Fruit fly (Drosophila melanogaster): ENCODE data around the gene pelo.

pelo gene

DNA sequence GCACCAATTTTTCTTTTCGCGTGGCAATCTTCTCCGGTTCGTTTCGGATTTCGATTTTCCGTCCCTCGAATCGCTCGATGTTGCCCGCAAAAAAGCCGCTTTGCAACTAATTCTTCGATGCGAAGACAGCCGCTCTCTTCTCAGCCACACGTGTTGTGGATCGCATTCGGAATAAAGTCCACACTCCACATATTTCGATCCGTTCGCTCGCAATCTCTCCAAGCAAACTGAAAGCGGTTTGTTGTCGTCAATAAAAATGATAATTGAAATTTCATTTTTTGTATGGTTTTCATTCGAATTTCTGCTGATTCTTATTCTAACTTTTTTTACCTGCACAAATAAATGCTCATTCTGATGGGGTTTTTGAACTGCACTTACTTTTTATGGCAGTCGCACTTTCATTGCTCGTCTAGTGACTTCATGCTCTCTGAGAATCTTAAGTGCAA lies 5.3 kb downstream of the pelo start, which contains the start of gene CG31710 (continued):
- no peak for TF ChIP-seq spab (GFP tag; optimal IDR thresholded peaks at IDR 0.05)
- no peak for TF ChIP-seq CG6808 (GFP tag; optimal IDR thresholded peaks at IDR 0.05)
- TF ChIP-seq Eip78C (GFP tag) = peak; percentile 69
- no peak for TF ChIP-seq CG8632 (GFP tag; optimal IDR thresholded peaks at IDR 0.05)
- no peak for TF ChIP-seq Hr4 (GFP tag; optimal IDR thresholded peaks at IDR 0.05)
- TF ChIP-seq Hr38 (GFP tag; optimal IDR thresholded peaks at IDR 0.05) = no peak
- TF ChIP-seq Sox15 (GFP tag; optimal IDR thresholded peaks at IDR 0.05) = no peak
- TF ChIP-seq dac (GFP tag; optimal IDR thresholded peaks at IDR 0.05) = no peak
- no peak for TF ChIP-seq CG11294 (GFP tag; IDR thresholded peaks at IDR 0.05)
- TF ChIP-seq salr (GFP tag; optimal IDR thresholded peaks at IDR 0.05) = no peak
- TF ChIP-seq CG3919 (GFP tag; optimal IDR thresholded peaks at IDR 0.05) = peak; percentile 40
- no peak for TF ChIP-seq acj6 (GFP tag; optimal IDR thresholded peaks at IDR 0.05)
- TF ChIP-seq CG4318 (GFP tag; optimal IDR thresholded peaks at IDR 0.05) = no peak
- TF ChIP-seq achi (GFP tag; optimal IDR thresholded peaks at IDR 0.05) = no peak
- peak; percentile 48; the same call in 1 of the 3 replicates for TF ChIP-seq CG6163 (GFP tag; IDR thresholded peaks at IDR 0.05)
- no peak for TF ChIP-seq cyc (GFP tag; optimal IDR thresholded peaks at IDR 0.05)
- TF ChIP-seq CG6792 (GFP tag; optimal IDR thresholded peaks at IDR 0.05) = no peak
- peak; percentile 39 for TF ChIP-seq vri (GFP tag; optimal IDR thresholded peaks at IDR 0.05)
- TF ChIP-seq CG10669 (GFP tag; optimal IDR thresholded peaks at IDR 0.05) = no peak
- TF ChIP-seq Smox (GFP tag; optimal IDR thresholded peaks at IDR 0.05) = no peak
- peak; percentile 75 for TF ChIP-seq dsx (GFP tag; optimal IDR thresholded peaks at IDR 0.05; ENCODE audit: poor library complexity, severe bottlenecking)
- TF ChIP-seq net (GFP tag; optimal IDR thresholded peaks at IDR 0.05) = peak; percentile 40
- no peak for TF ChIP-seq Eip93F (GFP tag; optimal IDR thresholded peaks at IDR 0.05)
- TF ChIP-seq CG10631 (GFP tag; optimal IDR thresholded peaks at IDR 0.05) = no peak
- no peak for TF ChIP-seq CG1621 (tag; optimal IDR thresholded peaks at IDR 0.05)
- TF ChIP-seq CG15336 (GFP tag; IDR thresholded peaks at IDR 0.05) = peak; percentile 21; the same call in 1 of the 2 replicates
- TF ChIP-seq CG9139 (GFP tag; optimal IDR thresholded peaks at IDR 0.05) = peak; percentile 40
- no peak for TF ChIP-seq Eip75B (GFP tag; optimal IDR thresholded peaks at IDR 0.05)

DNA sequence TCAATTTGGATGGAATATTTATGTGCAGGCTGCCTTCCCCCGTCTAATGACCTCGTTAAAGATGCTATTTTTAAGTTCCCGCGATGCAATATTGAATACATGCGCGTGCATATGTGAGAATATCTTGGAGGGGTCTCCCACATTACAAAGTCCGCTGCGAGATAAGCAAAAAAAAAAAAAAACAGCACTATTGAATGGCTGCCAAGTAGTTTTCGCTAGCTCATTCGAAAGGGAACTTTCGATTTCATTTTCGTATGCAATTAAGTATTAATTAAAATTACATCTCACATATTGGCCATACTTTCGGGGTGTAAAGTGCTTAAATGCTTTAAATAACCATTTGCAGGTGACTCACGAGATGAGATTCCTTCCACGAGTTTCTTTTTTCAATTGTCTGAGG lies 6.5 kb downstream of the pelo start:
- no peak for TF ChIP-seq cyc (GFP tag; optimal IDR thresholded peaks at IDR 0.05)
- no peak for TF ChIP-seq Hr38 (GFP tag; optimal IDR thresholded peaks at IDR 0.05)
- TF ChIP-seq acj6 (GFP tag; optimal IDR thresholded peaks at IDR 0.05) = no peak
- TF ChIP-seq Gug (GFP tag; IDR thresholded peaks at IDR 0.05) = no peak
- no peak for TF ChIP-seq CG10631 (GFP tag; optimal IDR thresholded peaks at IDR 0.05)
- TF ChIP-seq CG31627 (GFP tag; optimal IDR thresholded peaks at IDR 0.05) = no peak
- TF ChIP-seq CG6792 (GFP tag; optimal IDR thresholded peaks at IDR 0.05) = no peak
- peak; percentile 29 for TF ChIP-seq spab (GFP tag; optimal IDR thresholded peaks at IDR 0.05)
- no peak for TF ChIP-seq Smox (GFP tag; optimal IDR thresholded peaks at IDR 0.05)
- TF ChIP-seq salr (GFP tag; optimal IDR thresholded peaks at IDR 0.05) = peak in 1 of 2 experiments; percentile 13
- no peak for TF ChIP-seq fd85E (GFP tag; optimal IDR thresholded peaks at IDR 0.05)
- no peak for TF ChIP-seq CG34406 (GFP tag; optimal IDR thresholded peaks at IDR 0.05)
- no peak for TF ChIP-seq dac (GFP tag; optimal IDR thresholded peaks at IDR 0.05)
- TF ChIP-seq Ets21C (GFP tag; optimal IDR thresholded peaks at IDR 0.05) = no peak
- TF ChIP-seq Met (GFP tag; optimal IDR thresholded peaks at IDR 0.05) = no peak
- TF ChIP-seq CG1621 (tag; optimal IDR thresholded peaks at IDR 0.05) = no peak
- TF ChIP-seq CG6808 (GFP tag; optimal IDR thresholded peaks at IDR 0.05) = peak; percentile 49
- TF ChIP-seq fd59A (GFP tag; optimal IDR thresholded peaks at IDR 0.05) = no peak
- TF ChIP-seq Eip78C (GFP tag) = peak; percentile 49
- TF ChIP-seq Lpt (GFP tag; optimal IDR thresholded peaks at IDR 0.05) = peak; percentile 42
- no peak for TF ChIP-seq esn (GFP tag; optimal IDR thresholded peaks at IDR 0.05)
- TF ChIP-seq CG32006 (GFP tag; optimal IDR thresholded peaks at IDR 0.05) = no peak
- TF ChIP-seq CG7368 (GFP tag; optimal IDR thresholded peaks at IDR 0.05) = no peak
- no peak for TF ChIP-seq CG6163 (GFP tag; IDR thresholded peaks at IDR 0.05)
- TF ChIP-seq CG11902 (GFP tag; optimal IDR thresholded peaks at IDR 0.05) = no peak
- no peak for TF ChIP-seq topi (GFP tag; optimal IDR thresholded peaks at IDR 0.05)
- TF ChIP-seq Sox14 (GFP tag; optimal IDR thresholded peaks at IDR 0.05) = no peak
- TF ChIP-seq Sox15 (GFP tag; optimal IDR thresholded peaks at IDR 0.05) = no peak
- no peak for TF ChIP-seq CG8319 (GFP tag; optimal IDR thresholded peaks at IDR 0.05)
- TF ChIP-seq Hr39 (GFP tag; optimal IDR thresholded peaks at IDR 0.05) = no peak
- no peak for TF ChIP-seq CG11762 (GFP tag; optimal IDR thresholded peaks at IDR 0.05; ENCODE audit: insufficient read depth)
- TF ChIP-seq CG10669 (GFP tag; optimal IDR thresholded peaks at IDR 0.05) = peak; percentile 10
- TF ChIP-seq Ets96B (tag; optimal IDR thresholded peaks at IDR 0.05) = no peak
- TF ChIP-seq Eip93F (GFP tag; optimal IDR thresholded peaks at IDR 0.05) = no peak
- TF ChIP-seq CG3919 (GFP tag; optimal IDR thresholded peaks at IDR 0.05) = no peak
- TF ChIP-seq svp (GFP tag) = no peak
- no peak for TF ChIP-seq pdm3 (GFP tag; optimal IDR thresholded peaks at IDR 0.05)
- TF ChIP-seq CG3032 (tag; optimal IDR thresholded peaks at IDR 0.05) = no peak
